Worm (Caenorhabditis elegans): ENCODE data around the gene daf-31.

The daf-31 gene

DNA sequence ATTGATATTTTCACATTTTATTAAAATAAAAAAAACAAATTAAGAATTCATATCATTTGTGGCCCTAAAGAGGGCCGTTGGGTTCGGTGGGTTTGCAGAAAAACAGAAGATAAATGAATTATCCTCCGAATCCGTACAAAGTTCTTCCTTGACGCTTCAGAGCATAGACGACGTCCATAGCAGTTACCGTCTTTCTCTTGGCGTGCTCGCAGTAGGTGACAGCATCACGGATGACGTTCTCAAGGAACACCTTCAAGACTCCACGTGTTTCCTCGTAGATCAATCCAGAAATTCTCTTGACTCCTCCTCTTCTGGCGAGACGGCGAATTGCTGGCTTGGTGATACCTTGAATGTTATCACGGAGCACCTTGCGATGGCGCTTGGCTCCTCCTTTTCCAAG, 43.5 kb downstream of the daf-31 start:
- TF ChIP-seq unc-98 (GFP tag; IDR thresholded peaks at IDR 0.05) = no peak
- TF ChIP-seq sox-4 (tag; optimal IDR thresholded peaks at IDR 0.05) = no peak
- no peak for TF ChIP-seq elt-2 (tag; optimal IDR thresholded peaks at IDR 0.05)
- TF ChIP-seq sptf-1 (tag; optimal IDR thresholded peaks at IDR 0.05) = no peak
- TF ChIP-seq skn-1 (tag; optimal IDR thresholded peaks at IDR 0.05) = no peak
- TF ChIP-seq snu-23 (GFP tag; optimal IDR thresholded peaks at IDR 0.05) = no peak
- no peak for TF ChIP-seq lsy-2 (tag; optimal IDR thresholded peaks at IDR 0.05)
- TF ChIP-seq ces-1 (GFP tag; optimal IDR thresholded peaks at IDR 0.05) = no peak
- no peak for TF ChIP-seq nhr-85 (tag)
- no peak for TF ChIP-seq irx-1 (tag; optimal IDR thresholded peaks at IDR 0.05)
- TF ChIP-seq F16B12.6 (tag; optimal IDR thresholded peaks at IDR 0.05) = no peak
- TF ChIP-seq egl-27 (tag; optimal IDR thresholded peaks at IDR 0.05) = no peak
- no peak for TF ChIP-seq C04F5.9 (tag; optimal IDR thresholded peaks at IDR 0.05)
- no peak for TF ChIP-seq fos-1 (tag; optimal IDR thresholded peaks at IDR 0.05)
- TF ChIP-seq Y116A8C.19 (tag; optimal IDR thresholded peaks at IDR 0.05; ENCODE audit: borderline replicate concordance) = no peak

DNA sequence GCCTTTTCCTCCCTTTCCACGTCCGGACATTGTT, 43.7 kb downstream of the daf-31 start, which contains the start of gene his-31:
Gene his-31 (minus strand): TSS at position 30 of the 34 bp plus-strand sequence.
- TF ChIP-seq irx-1 (tag; optimal IDR thresholded peaks at IDR 0.05) (no peak), fkh-10 (GFP tag; optimal IDR thresholded peaks at IDR 0.05) (no peak), jun-1 (tag; optimal IDR thresholded peaks at IDR 0.05) (no peak), unc-86 (tag; optimal IDR thresholded peaks at IDR 0.05) (no peak), ztf-11 (tag; optimal IDR thresholded peaks at IDR 0.05) (no peak), ceh-8 (GFP tag; optimal IDR thresholded peaks at IDR 0.05) (no peak), lin-35 (GFP tag; optimal IDR thresholded peaks at IDR 0.05) (no peak), hpl-2 (GFP tag; optimal IDR thresholded peaks at IDR 0.05) (no peak), ama-1 (optimal IDR thresholded peaks at IDR 0.05) (no peak), efl-1 (optimal IDR thresholded peaks at IDR 0.05) (no peak), efl-1 (GFP tag; optimal IDR thresholded peaks at IDR 0.05 in 1 of 2) (no peak), grh-1 (GFP tag; IDR thresholded peaks at IDR 0.05) (no peak), vab-15 (tag; optimal IDR thresholded peaks at IDR 0.05) (no peak), dpl-1 (GFP tag; optimal IDR thresholded peaks at IDR 0.05) (no peak), pqm-1 (tag; optimal IDR thresholded peaks at IDR 0.05) (no peak), C16A3.4 (tag; optimal IDR thresholded peaks at IDR 0.05) (no peak)

DNA sequence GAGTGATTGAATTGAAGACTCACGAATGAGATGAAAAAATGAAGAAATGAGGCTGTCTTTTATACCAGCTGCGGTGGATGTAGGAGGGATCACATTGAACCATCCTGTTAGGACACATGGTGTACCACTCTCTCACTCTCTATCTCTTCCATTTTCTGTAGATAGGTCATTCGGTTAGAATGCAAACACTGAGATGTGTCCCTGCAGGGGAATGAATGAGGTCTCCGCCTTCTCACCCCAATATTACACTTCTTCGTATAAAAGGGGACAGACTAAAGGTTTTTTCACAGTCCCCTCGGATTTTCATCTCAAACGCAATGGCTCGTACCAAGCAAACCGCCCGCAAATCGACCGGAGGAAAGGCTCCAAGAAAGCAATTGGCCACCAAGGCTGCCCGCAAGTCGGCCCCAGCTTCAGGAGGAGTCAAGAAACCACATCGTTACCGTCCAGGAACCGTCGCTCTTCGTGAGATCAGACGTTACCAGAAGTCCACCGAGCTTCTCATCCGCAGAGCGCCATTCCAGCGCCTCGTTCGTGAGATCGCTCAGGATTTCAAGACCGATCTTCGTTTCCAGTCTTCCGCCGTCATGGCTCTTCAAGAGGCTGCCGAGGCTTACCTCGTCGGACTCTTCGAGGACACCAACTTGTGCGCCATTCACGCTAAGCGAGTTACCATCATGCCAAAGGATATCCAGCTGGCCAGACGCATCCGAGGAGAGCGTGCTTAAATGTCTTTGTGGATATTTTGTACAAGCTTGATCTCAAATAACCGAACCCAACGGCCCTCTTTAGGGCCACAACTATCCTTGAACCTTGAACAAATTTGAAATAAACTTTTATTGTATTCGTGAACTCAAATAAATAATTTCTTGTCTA, 44.2 kb downstream of the daf-31 start, which contains the start of gene his-32:
Gene his-32 (plus strand): TSS at position 318 of the 876 bp plus-strand sequence.
- TF ChIP-seq lsy-2 (tag; optimal IDR thresholded peaks at IDR 0.05) (peak in 1 of 2 experiments; percentile 71), lin-39 (tag; optimal IDR thresholded peaks at IDR 0.05) (peak; percentile 74), unc-86 (tag; optimal IDR thresholded peaks at IDR 0.05) (peak; percentile 75), nhr-71 (tag; optimal IDR thresholded peaks at IDR 0.05) (peak; percentile 69), ztf-4 (tag; optimal IDR thresholded peaks at IDR 0.05) (peak; percentile 72), tbx-2 (tag; optimal IDR thresholded peaks at IDR 0.05) (peak; percentile 38), efl-1 (optimal IDR thresholded peaks at IDR 0.05) (peak; percentile 18 to 43), efl-1 (GFP tag; optimal IDR thresholded peaks at IDR 0.05 in 1 of 2) (peak in 1 of 2 experiments; percentile 89), fkh-4 (tag; optimal IDR thresholded peaks at IDR 0.05; ENCODE audit: borderline replicate concordance) (no peak), lin-35 (GFP tag; optimal IDR thresholded peaks at IDR 0.05) (peak in 1 of 2 experiments; percentile 18), ceh-90 (tag; optimal IDR thresholded peaks at IDR 0.05) (no peak), swsn-7 (tag; optimal IDR thresholded peaks at IDR 0.05) (peak; percentile 79), mab-9 (GFP tag; IDR thresholded peaks at IDR 0.05) (no peak), sptf-1 (tag; optimal IDR thresholded peaks at IDR 0.05) (no peak), lin-13 (GFP tag; optimal IDR thresholded peaks at IDR 0.05) (peak; percentile 55), nhr-77 (tag; optimal IDR thresholded peaks at IDR 0.05) (no peak), ztf-11 (tag; optimal IDR thresholded peaks at IDR 0.05) (peak; percentile 60 to 97), blmp-1 (tag; optimal IDR thresholded peaks at IDR 0.05) (peak; percentile 65), xbp-1 (tag; optimal IDR thresholded peaks at IDR 0.05) (peak; percentile 39), ceh-88 (GFP tag; IDR thresholded peaks at IDR 0.05) (no peak), C34B4.2 (tag; optimal IDR thresholded peaks at IDR 0.05) (no peak), elt-3 (tag; optimal IDR thresholded peaks at IDR 0.05) (peak in 1 of 6 experiments; percentile 47), nhr-90 (tag; optimal IDR thresholded peaks at IDR 0.05; ENCODE audit: poor library complexity) (peak; percentile 59), mep-1 (tag; optimal IDR thresholded peaks at IDR 0.05) (peak; percentile 80), ceh-63 (GFP tag; optimal IDR thresholded peaks at IDR 0.05) (no peak), grh-1 (GFP tag; IDR thresholded peaks at IDR 0.05) (peak; percentile 21; the same call in 1 of the 2 replicates), hlh-4 (tag; optimal IDR thresholded peaks at IDR 0.05) (no peak), lin-14 (GFP tag; optimal IDR thresholded peaks at IDR 0.05) (peak; percentile 75), ces-1 (GFP tag; optimal IDR thresholded peaks at IDR 0.05) (no peak)

Measured in whole organism, L1 larva.